Worm (Caenorhabditis elegans): Measurements from ENCODE around the gene lgc-17.

Gene lgc-17

DNA sequence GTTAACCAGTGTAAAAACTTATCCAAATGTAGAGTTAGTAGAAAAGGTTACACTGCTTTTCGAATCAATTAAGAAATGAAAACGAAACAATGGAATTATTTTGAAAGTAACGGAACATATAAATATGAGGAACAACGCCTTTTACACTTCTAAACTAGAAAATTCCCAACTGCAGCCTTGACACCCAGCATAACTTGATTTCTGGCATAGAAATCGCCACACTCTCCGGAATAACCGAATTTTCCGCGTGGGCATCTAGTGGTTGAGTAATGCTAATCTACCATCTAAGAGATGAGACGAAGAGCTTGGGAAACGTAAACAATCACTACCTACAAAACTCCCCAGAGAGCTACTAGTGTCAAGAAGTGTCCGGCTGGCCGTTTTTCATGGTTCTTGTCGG, 40.1 kb upstream of the lgc-17 start:
- no peak for TF ChIP-seq gei-17 (GFP tag; optimal IDR thresholded peaks at IDR 0.05)
- TF ChIP-seq fkh-3 (tag; optimal IDR thresholded peaks at IDR 0.05): no peak
- TF ChIP-seq ama-1 (optimal IDR thresholded peaks at IDR 0.05): no peak
- no peak for TF ChIP-seq ama-1 (GFP tag; optimal IDR thresholded peaks at IDR 0.05)
- TF ChIP-seq T26A5.8 (tag; optimal IDR thresholded peaks at IDR 0.05): no peak
- TF ChIP-seq lin-40 (tag; optimal IDR thresholded peaks at IDR 0.05): no peak
- TF ChIP-seq madf-8 (GFP tag; conservative IDR thresholded peaks at IDR 0.05): no peak
- no peak for TF ChIP-seq dpff-1 (tag; optimal IDR thresholded peaks at IDR 0.05)
- no peak for TF ChIP-seq ceh-79 (tag; optimal IDR thresholded peaks at IDR 0.05)
- no peak for TF ChIP-seq zfh-2 (GFP tag; conservative IDR thresholded peaks at IDR 0.05)
- no peak for TF ChIP-seq ccch-3 (GFP tag; optimal IDR thresholded peaks at IDR 0.05)
- TF ChIP-seq Y56A3A.18 (GFP tag; IDR thresholded peaks at IDR 0.05): no peak
- TF ChIP-seq lin-26 (GFP tag; IDR thresholded peaks at IDR 0.05): no peak
- no peak for TF ChIP-seq let-526 (GFP tag; IDR thresholded peaks at IDR 0.05)
- no peak for TF ChIP-seq aptf-2 (GFP tag; conservative IDR thresholded peaks at IDR 0.05)
- no peak for TF ChIP-seq F49E8.2 (tag; optimal IDR thresholded peaks at IDR 0.05; ENCODE audit: insufficient read depth)
- no peak for TF ChIP-seq lag-1 (GFP tag; IDR thresholded peaks at IDR 0.05)
- no peak for TF ChIP-seq xnd-1 (tag; optimal IDR thresholded peaks at IDR 0.05)
- TF ChIP-seq F33H1.4 (GFP tag; IDR thresholded peaks at IDR 0.05): no peak
- no peak for TF ChIP-seq attf-3 (GFP tag; conservative IDR thresholded peaks at IDR 0.05)
- TF ChIP-seq sea-2 (GFP tag; IDR thresholded peaks at IDR 0.05): no peak

ce11 chrX:12082813-12083212, 38.6 kb upstream of the lgc-17 start:
- TF ChIP-seq mes-4 (tag; optimal IDR thresholded peaks at IDR 0.05) (no peak), zfh-2 (GFP tag; conservative IDR thresholded peaks at IDR 0.05) (peak; percentile 61)

DNA sequence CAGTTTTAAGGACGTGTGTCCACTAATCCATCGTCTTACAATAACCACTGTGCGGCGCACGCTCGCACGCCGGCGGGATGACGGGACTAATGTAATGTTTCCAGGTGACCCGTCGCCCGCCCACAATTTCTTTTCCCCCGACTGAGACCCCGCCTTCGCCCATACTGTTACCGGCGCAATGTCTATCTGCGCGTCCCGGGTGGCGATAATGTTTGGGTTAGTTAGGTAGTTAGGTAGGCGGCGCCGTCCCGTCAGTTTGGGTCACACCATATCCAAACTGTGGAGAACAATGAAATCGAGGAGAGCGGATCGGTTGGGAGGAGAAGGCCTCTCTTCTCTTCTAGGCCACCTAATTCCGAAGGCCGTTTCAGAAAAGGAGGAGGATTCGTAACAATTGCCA, 35.1 kb upstream of the lgc-17 start:
- TF ChIP-seq let-607 (tag; optimal IDR thresholded peaks at IDR 0.05) (no peak), tlf-1 (GFP tag; optimal IDR thresholded peaks at IDR 0.05) (no peak), madf-8 (GFP tag; conservative IDR thresholded peaks at IDR 0.05) (no peak), unc-62 (GFP tag; optimal IDR thresholded peaks at IDR 0.05) (no peak), F55B11.4 (tag; optimal IDR thresholded peaks at IDR 0.05; ENCODE audit: borderline replicate concordance, insufficient read depth) (no peak), dox-1 (GFP tag; IDR thresholded peaks at IDR 0.05) (0 out of 2 replicates have a peak, but pooled peaks have one; percentile 8), zfh-2 (GFP tag; conservative IDR thresholded peaks at IDR 0.05) (peak; percentile 69), snpc-1.1 (tag; optimal IDR thresholded peaks at IDR 0.05; ENCODE audit: insufficient read depth) (no peak), bed-1 (GFP tag; IDR thresholded peaks at IDR 0.05) (no peak), nhr-120 (GFP tag; IDR thresholded peaks at IDR 0.05) (no peak), xnd-1 (tag; optimal IDR thresholded peaks at IDR 0.05) (no peak)

DNA sequence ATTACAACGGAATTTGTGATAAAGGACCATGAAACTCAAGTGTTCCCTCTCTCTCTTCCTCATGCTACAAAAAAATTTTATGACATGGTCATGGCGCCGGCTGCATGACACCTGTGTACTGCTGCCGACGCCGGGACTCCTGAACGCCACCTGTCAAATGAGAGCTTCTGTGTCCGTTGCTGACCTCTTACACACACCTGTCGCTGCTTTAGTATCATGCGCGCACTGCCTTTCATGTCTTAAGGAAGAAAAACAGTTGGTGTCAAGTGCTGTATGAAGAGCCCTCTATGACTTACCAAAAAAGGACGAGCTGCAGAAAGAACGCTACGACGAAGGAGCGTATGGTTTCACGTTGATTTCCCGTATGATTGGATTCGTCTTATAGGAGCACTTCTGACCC, 28.8 kb upstream of the lgc-17 start:
- TF ChIP-seq K11D2.4 (GFP tag; IDR thresholded peaks at IDR 0.05) (0 out of 2 replicates have a peak, but pooled peaks have one; percentile 30), nhr-120 (GFP tag; IDR thresholded peaks at IDR 0.05) (no peak), xnd-1 (tag; optimal IDR thresholded peaks at IDR 0.05) (no peak)

DNA sequence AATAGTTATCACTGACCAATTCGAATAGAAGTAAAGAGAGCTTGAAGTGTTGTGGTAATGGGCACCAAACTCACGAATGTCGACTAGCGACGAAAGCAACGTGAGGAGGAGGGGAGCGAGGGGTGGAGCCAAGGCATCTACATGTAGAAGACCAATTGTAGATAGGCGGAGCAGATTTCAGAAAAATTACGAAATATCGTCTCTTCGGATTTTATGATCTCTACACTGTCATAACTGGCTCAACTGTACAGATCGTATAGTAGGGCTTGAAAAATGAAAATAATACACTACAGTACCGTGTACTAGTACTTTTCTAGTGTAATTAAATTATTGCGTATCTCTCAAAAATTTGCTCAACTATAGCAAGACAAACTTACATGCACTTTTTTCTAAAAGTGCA, 28.3 kb upstream of the lgc-17 start, which contains the start of gene W03G11.4:
TSS of gene W03G11.4 (minus strand) at position 101 of the 400 bp plus-strand sequence.
- TF ChIP-seq lin-35 (GFP tag; optimal IDR thresholded peaks at IDR 0.05): no peak
- TF ChIP-seq cebp-2 (GFP tag; IDR thresholded peaks at IDR 0.05): no peak
- TF ChIP-seq hlh-12 (tag; optimal IDR thresholded peaks at IDR 0.05): no peak
- no peak for TF ChIP-seq nhr-120 (GFP tag; IDR thresholded peaks at IDR 0.05)
- TF ChIP-seq D2030.7 (GFP tag; IDR thresholded peaks at IDR 0.05): no peak
